Worm (Caenorhabditis elegans) whole organism, young adult: Measurements from ENCODE around the gene ZK686.1.

Source experiments
- B0019.2 ChIP-seq: fragments of 200-800 bp; sonication (Bioruptor generic); conservative IDR thresholded peaks from 2 replicates; pipeline ENCODE4 v1.3.6; 2022; ENCODE audit warnings: missing genetic modification reagents, missing genetic modification characterization, missing compliant biosample characterization
- F49E8.2 ChIP-seq: sonication (generic microtip); optimal IDR thresholded peaks from 3 replicates; lab custom pipeline; 2017; ENCODE audit warnings: missing genetic modification characterization, mild to moderate bottlenecking, missing compliant biosample characterization, antibody characterized with exemption, moderate library complexity; ENCODE audit not compliant: insufficient read depth
- ccch-3 ChIP-seq: fragments of 200-800 bp; sonication (Bioruptor generic); optimal IDR thresholded peaks from 2 replicates; lab custom pipeline; 2018; ENCODE audit warnings: mild to moderate bottlenecking, missing genetic modification characterization, missing compliant biosample characterization
- ceh-58 ChIP-seq: fragments of 200-800 bp; sonication (Bioruptor generic); IDR thresholded peaks from 2 replicates; pipeline ENCODE4 v1.3.6; 2022; ENCODE audit warnings: missing genetic modification characterization, missing compliant biosample characterization
- dox-1 ChIP-seq: fragments of 200-800 bp; sonication (Bioruptor generic); IDR thresholded peaks from 2 replicates; pipeline ENCODE4 v1.3.6; 2022; ENCODE audit warnings: missing genetic modification reagents, missing genetic modification characterization, missing compliant biosample characterization
- egl-44 ChIP-seq: fragments of 200-800 bp; sonication (Bioruptor generic); IDR thresholded peaks from 2 replicates; pipeline ENCODE4 v1.3.6; 2022; ENCODE audit warnings: missing genetic modification reagents, missing genetic modification characterization, missing compliant biosample characterization
- nfyb-1 ChIP-seq: fragments of 200-800 bp; sonication (Bioruptor generic); IDR thresholded peaks from 2 replicates; pipeline ENCODE4 v1.3.6; 2022; ENCODE audit warnings: missing genetic modification reagents, missing genetic modification characterization, missing compliant biosample characterization
- pha-4 ChIP-seq: fragments of 150-350 bp; sonication (generic microtip); optimal IDR thresholded peaks from 2 replicates; lab custom pipeline; 2014; ENCODE audit warnings: missing biosample characterization, missing genetic modification reagents, missing genetic modification characterization
- somi-1 ChIP-seq: fragments of 200-800 bp; sonication (Bioruptor generic); optimal IDR thresholded peaks from 2 replicates; lab custom pipeline; 2018; ENCODE audit warnings: mild to moderate bottlenecking, missing genetic modification characterization, missing compliant biosample characterization

- TF ChIP-seq B0019.2 (GFP tag; lab: Robert Waterston, UW) (no peak), egl-44 (GFP tag; lab: Robert Waterston, UW) (no peak), ceh-58 (GFP tag; lab: Robert Waterston, UW) (no peak), F49E8.2 (tag; lab: Kevin White, UChicago) (no peak), nfyb-1 (GFP tag; lab: Robert Waterston, UW) (no peak), dox-1 (GFP tag; lab: Robert Waterston, UW) (no peak), somi-1 (GFP tag; lab: Kevin White, UChicago) (no peak), pha-4 (tag; lab: Kevin White, UChicago) (no peak), ccch-3 (GFP tag; lab: Kevin White, UChicago) (no peak)
These were observed 42.1 kb downstream of the ZK686.1 start for ce11 chrIII:7815056-7815366.
